Worm (Caenorhabditis elegans): ENCODE results near the gene T01C8.3.

- no peak for TF ChIP-seq F57C9.4 (tag; optimal IDR thresholded peaks at IDR 0.05)
- TF ChIP-seq ama-1 (optimal IDR thresholded peaks at IDR 0.05): no peak
- TF ChIP-seq ama-1 (GFP tag; optimal IDR thresholded peaks at IDR 0.05): no peak
- TF ChIP-seq tbx-9 (tag; optimal IDR thresholded peaks at IDR 0.05; ENCODE audit: borderline replicate concordance): no peak
- no peak for TF ChIP-seq unc-130 (GFP tag; optimal IDR thresholded peaks at IDR 0.05)
- no peak for TF ChIP-seq T07F8.4 (tag; optimal IDR thresholded peaks at IDR 0.05)
- TF ChIP-seq lin-35 (GFP tag; optimal IDR thresholded peaks at IDR 0.05): no peak
- TF ChIP-seq snpc-4 (GFP tag; optimal IDR thresholded peaks at IDR 0.05): no peak
- TF ChIP-seq snpc-4 (tag; optimal IDR thresholded peaks at IDR 0.05): no peak
- no peak for TF ChIP-seq somi-1 (GFP tag; optimal IDR thresholded peaks at IDR 0.05)
Observed at ce11 chrX:16807015-16807414, 24.0 kb upstream of the T01C8.3 start, which contains the start of gene mec-4.

Measured in whole organism, young adult.